Worm (Caenorhabditis elegans) whole organism, early embryonic: ENCODE measurements around the gene nlp-53.
A peak's percentile ranks its signal among the peaks of the same experiment; 100 is the strongest.

ENCODE experiments used
- F13C5.2 ChIP-seq: sonication (generic microtip); optimal IDR thresholded peaks from 2 replicates; lab custom pipeline; 2017; ENCODE audit warnings: mild to moderate bottlenecking, missing genetic modification characterization, inconsistent platforms, missing compliant biosample characterization
- ama-1 ChIP-seq: fragments of 150-350 bp; optimal IDR thresholded peaks from 2 replicates; lab custom pipeline; 2014
- ceh-13 ChIP-seq: fragments of 200-800 bp; sonication (Bioruptor generic); optimal IDR thresholded peaks from 2 replicates; lab custom pipeline; 2018; ENCODE audit warnings: mild to moderate bottlenecking, missing genetic modification characterization, missing compliant biosample characterization
- ceh-36 ChIP-seq: sonication (generic microtip); optimal IDR thresholded peaks from 2 replicates; lab custom pipeline; 2016; ENCODE audit warnings: missing genetic modification characterization, inconsistent platforms, missing compliant biosample characterization
- ets-7 ChIP-seq: sonication (generic microtip); optimal IDR thresholded peaks from 2 replicates; lab custom pipeline; 2016; ENCODE audit warnings: missing genotype, missing genetic modification characterization, missing compliant biosample characterization
- flt-1 ChIP-seq: fragments of 200-800 bp; sonication (Bioruptor generic); IDR thresholded peaks from 2 replicates; pipeline ENCODE4 v1.3.6; 2022; ENCODE audit warnings: missing genetic modification characterization, missing compliant biosample characterization
- hmbx-1 ChIP-seq: sonication (generic microtip); optimal IDR thresholded peaks from 2 replicates; lab custom pipeline; 2016; ENCODE audit warnings: mild to moderate bottlenecking, missing genetic modification characterization, missing compliant biosample characterization
- hmg-4 ChIP-seq: fragments of 200-800 bp; sonication (Bioruptor generic); optimal IDR thresholded peaks from 2 replicates; lab custom pipeline; 2018; ENCODE audit warnings: mild to moderate bottlenecking, missing genetic modification characterization, missing compliant biosample characterization
- pes-1 ChIP-seq: fragments of 200-800 bp; sonication (Bioruptor generic); IDR thresholded peaks from 2 replicates; pipeline ENCODE4 v1.3.6; 2022; ENCODE audit warnings: missing genetic modification reagents, missing genetic modification characterization, missing compliant biosample characterization
- scrt-1 ChIP-seq: fragments of 200-800 bp; sonication (Bioruptor generic); IDR thresholded peaks from 2 replicates; pipeline ENCODE4 v1.3.6; 2022; ENCODE audit warnings: missing genetic modification characterization, missing compliant biosample characterization
- tbx-11 ChIP-seq: fragments of 200-800 bp; sonication (Bioruptor generic); IDR thresholded peaks from 2 replicates; pipeline ENCODE4 v1.3.6; 2022; ENCODE audit warnings: missing genetic modification characterization, missing compliant biosample characterization
- tbx-37 ChIP-seq: fragments of 200-800 bp; sonication (Bioruptor generic); conservative IDR thresholded peaks from 2 replicates; pipeline ENCODE4 v1.3.6; 2022; ENCODE audit warnings: missing genetic modification reagents, missing genetic modification characterization, missing compliant biosample characterization

DNA sequence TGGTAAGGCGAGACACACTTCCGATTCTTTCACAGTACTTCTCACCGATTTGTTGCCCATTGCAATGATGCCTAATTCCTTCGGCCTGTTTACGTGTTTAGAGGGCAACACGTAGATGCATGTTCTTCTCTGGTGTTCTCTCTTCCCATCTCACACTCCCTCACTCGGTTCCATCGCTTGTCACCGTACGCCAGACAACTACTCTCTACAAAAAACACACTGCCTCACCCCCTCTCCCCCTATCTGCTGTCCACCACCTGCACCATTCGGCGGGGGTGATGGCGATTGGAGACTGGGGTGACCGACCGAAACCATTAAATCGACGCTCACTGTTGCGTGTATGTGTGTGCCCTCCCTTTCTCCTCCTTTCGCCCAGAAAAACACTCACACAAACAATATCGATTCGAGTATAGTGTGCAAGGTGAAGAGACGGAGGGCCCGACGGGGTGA lies 34.8 kb upstream of the nlp-53 start:
- TF ChIP-seq ama-1: no peak
- no peak for TF ChIP-seq ceh-36 (tag; lab: Kevin White, UChicago)
- TF ChIP-seq tbx-37 (GFP tag; lab: Robert Waterston, UW): no peak
- no peak for TF ChIP-seq pes-1 (GFP tag; lab: Robert Waterston, UW)
- TF ChIP-seq F13C5.2 (tag; lab: Kevin White, UChicago): no peak
- TF ChIP-seq scrt-1 (GFP tag; lab: Robert Waterston, UW): no peak
- no peak for TF ChIP-seq hmbx-1 (tag; lab: Kevin White, UChicago)
- peak; percentile 18 for TF ChIP-seq ets-7 (tag; lab: Kevin White, UChicago)
- no peak for TF ChIP-seq ceh-13
- no peak for TF ChIP-seq flt-1
- TF ChIP-seq hmg-4 (GFP tag; lab: Kevin White, UChicago): peak; percentile 74
- TF ChIP-seq tbx-11 (GFP tag; lab: Robert Waterston, UW): no peak
